Fruit fly (Drosophila melanogaster): ENCODE data around the gene CG44038.

- TF ChIP-seq Met (GFP tag; optimal IDR thresholded peaks at IDR 0.05) (no peak), Hr38 (GFP tag; optimal IDR thresholded peaks at IDR 0.05) (no peak), acj6 (GFP tag; optimal IDR thresholded peaks at IDR 0.05) (no peak), OdsH (GFP tag; optimal IDR thresholded peaks at IDR 0.05) (no peak), CG6163 (GFP tag; IDR thresholded peaks at IDR 0.05) (no peak), CG3032 (tag; optimal IDR thresholded peaks at IDR 0.05) (no peak), CG31627 (GFP tag; optimal IDR thresholded peaks at IDR 0.05) (no peak), CG9139 (GFP tag; optimal IDR thresholded peaks at IDR 0.05) (no peak), fkh (GFP tag; optimal IDR thresholded peaks at IDR 0.05) (no peak), topi (GFP tag; optimal IDR thresholded peaks at IDR 0.05) (no peak), CG8319 (GFP tag; optimal IDR thresholded peaks at IDR 0.05) (no peak), CG1621 (tag; optimal IDR thresholded peaks at IDR 0.05) (no peak), Eip78C (GFP tag) (no peak)
Observed at dm6 chr3R:12248243-12248642, 12.5 kb upstream of the CG44038 start.
